Worm (Caenorhabditis elegans) whole organism, L2 larva: ENCODE measurements around the gene F22F4.5.
A peak's percentile ranks its signal among the peaks of the same experiment; 100 is the strongest.

Source experiments
- C34F6.9 ChIP-seq: fragments of 150-350 bp; optimal IDR thresholded peaks from 2 replicates; lab custom pipeline; 2014; ENCODE audit warnings: missing biosample characterization, missing genetic modification characterization
- F13H6.1 ChIP-seq: sonication (generic microtip); optimal IDR thresholded peaks from 2 replicates; lab custom pipeline; 2016; ENCODE audit warnings: missing genetic modification characterization, missing compliant biosample characterization
- R02D3.7 ChIP-seq: fragments of 150-350 bp; optimal IDR thresholded peaks from 2 replicates; lab custom pipeline; 2014; ENCODE audit warnings: missing biosample characterization, missing genetic modification characterization
- Y55F3AM.14 ChIP-seq: fragments of 200-800 bp; sonication (Bioruptor generic); optimal IDR thresholded peaks from 2 replicates; lab custom pipeline; 2018; ENCODE audit warnings: mild to moderate bottlenecking, missing genetic modification characterization, missing compliant biosample characterization
- ZK546.5 ChIP-seq: sonication (generic microtip); optimal IDR thresholded peaks from 2 replicates; lab custom pipeline; 2017; ENCODE audit warnings: missing biosample characterization, missing genetic modification characterization
- alr-1 ChIP-seq: fragments of 150-350 bp; optimal IDR thresholded peaks from 2 replicates; lab custom pipeline; 2014; ENCODE audit warnings: missing biosample characterization, missing genetic modification characterization
- aly-2 ChIP-seq: fragments of 150-350 bp; optimal IDR thresholded peaks from 2 replicates; lab custom pipeline; 2014; ENCODE audit warnings: missing biosample characterization, missing genetic modification characterization
- ama-1 ChIP-seq: fragments of 150-350 bp; optimal IDR thresholded peaks from 2 replicates; lab custom pipeline; 2018; ENCODE audit warnings: inconsistent platforms
- blmp-1 ChIP-seq: sonication (generic microtip); optimal IDR thresholded peaks from 2 replicates; lab custom pipeline; 2017; ENCODE audit warnings: missing genetic modification characterization, mild to moderate bottlenecking, missing compliant biosample characterization, antibody characterized with exemption, moderate library complexity; ENCODE audit not compliant: insufficient read depth
- ceh-16 ChIP-seq: fragments of 150-350 bp; optimal IDR thresholded peaks from 2 replicates; lab custom pipeline; 2014; ENCODE audit warnings: missing biosample characterization, missing genetic modification characterization
- ceh-82 ChIP-seq: fragments of 150-350 bp; optimal IDR thresholded peaks from 2 replicates; lab custom pipeline; 2014; ENCODE audit warnings: missing biosample characterization, missing genetic modification characterization
- crh-2 ChIP-seq: sonication (generic microtip); optimal IDR thresholded peaks from 2 replicates; lab custom pipeline; 2017; ENCODE audit warnings: missing biosample characterization, missing genetic modification characterization
- dmd-4 ChIP-seq: sonication (generic microtip); optimal IDR thresholded peaks from 2 replicates; lab custom pipeline; 2017; ENCODE audit warnings: missing biosample characterization, missing genetic modification characterization
- egl-27 ChIP-seq: sonication (generic microtip); optimal IDR thresholded peaks from 3 replicates; lab custom pipeline; 2017; ENCODE audit warnings: missing biosample characterization, missing genetic modification reagents, missing genetic modification characterization
- elt-1 ChIP-seq: fragments of 150-350 bp; optimal IDR thresholded peaks from 2 replicates; lab custom pipeline; 2014; ENCODE audit warnings: missing biosample characterization, missing genetic modification characterization
- elt-3 ChIP-seq: sonication (generic microtip); optimal IDR thresholded peaks from 2 replicates; lab custom pipeline; 2017; ENCODE audit warnings: missing biosample characterization, missing genetic modification characterization
- fos-1 ChIP-seq: fragments of 150-350 bp; optimal IDR thresholded peaks from 2 replicates; lab custom pipeline; 2014; ENCODE audit warnings: missing biosample characterization, missing genetic modification characterization
- gmeb-1 ChIP-seq: fragments of 150-350 bp; optimal IDR thresholded peaks from 2 replicates; lab custom pipeline; 2014; ENCODE audit warnings: missing biosample characterization, missing genetic modification characterization
- lin-11 ChIP-seq: fragments of 150-350 bp; sonication (generic microtip); optimal IDR thresholded peaks from 2 replicates; lab custom pipeline; 2014; ENCODE audit warnings: missing biosample characterization, missing genetic modification characterization, inconsistent platforms, mixed read lengths
- lin-13 ChIP-seq: fragments of 150-350 bp; optimal IDR thresholded peaks from 2 replicates; lab custom pipeline; 2014; ENCODE audit warnings: missing biosample characterization, missing genetic modification reagents, missing genetic modification characterization
- lin-39 ChIP-seq: fragments of 150-350 bp; optimal IDR thresholded peaks from 2 replicates; lab custom pipeline; 2014; ENCODE audit warnings: missing biosample characterization, missing genetic modification reagents, missing genetic modification characterization
- lsy-2 ChIP-seq, 2 experiments: fragments of 150-350 bp in 1 of 2; sonication (generic microtip) in 1 of 2; optimal IDR thresholded peaks; 2 replicates each; lab custom pipeline; 2014 to 2017; ENCODE audit warnings: missing biosample characterization in 2 of 2, missing genetic modification characterization in 2 of 2
- mab-5 ChIP-seq: fragments of 150-350 bp; optimal IDR thresholded peaks from 2 replicates; lab custom pipeline; 2014; ENCODE audit warnings: missing biosample characterization, missing genetic modification characterization
- mbf-1 ChIP-seq: sonication (generic microtip); optimal IDR thresholded peaks from 2 replicates; lab custom pipeline; 2017; ENCODE audit warnings: missing biosample characterization, missing genetic modification characterization
- mdl-1 ChIP-seq, 2 experiments: fragments of 150-350 bp in 1 of 2; sonication (generic microtip) in 1 of 2; optimal IDR thresholded peaks; 2 replicates each; lab custom pipeline; 2017; ENCODE audit warnings: missing biosample characterization in 2 of 2, missing genetic modification characterization in 2 of 2
- nhr-10 ChIP-seq: sonication (generic microtip); optimal IDR thresholded peaks from 2 replicates; lab custom pipeline; 2017; ENCODE audit warnings: missing biosample characterization, missing genetic modification characterization
- nhr-11 ChIP-seq: fragments of 150-350 bp; optimal IDR thresholded peaks from 2 replicates; lab custom pipeline; 2014; ENCODE audit warnings: missing biosample characterization, missing genetic modification characterization
- nhr-12 ChIP-seq: fragments of 150-350 bp; optimal IDR thresholded peaks from 2 replicates; lab custom pipeline; 2014; ENCODE audit warnings: missing biosample characterization, missing genetic modification characterization
- nhr-129 ChIP-seq: fragments of 150-350 bp; optimal IDR thresholded peaks from 2 replicates; lab custom pipeline; 2014; ENCODE audit warnings: missing biosample characterization, missing genetic modification characterization
- nhr-21 ChIP-seq: fragments of 150-350 bp; optimal IDR thresholded peaks from 2 replicates; lab custom pipeline; 2014; ENCODE audit warnings: missing biosample characterization, missing genetic modification characterization
- nhr-23 ChIP-seq: fragments of 150-350 bp; optimal IDR thresholded peaks from 2 replicates; lab custom pipeline; 2014; ENCODE audit warnings: missing biosample characterization, missing genetic modification reagents, missing genetic modification characterization
- nhr-237 ChIP-seq: fragments of 150-350 bp; optimal IDR thresholded peaks from 2 replicates; lab custom pipeline; 2014; ENCODE audit warnings: missing biosample characterization, missing genetic modification characterization
- nhr-25 ChIP-seq: fragments of 150-350 bp; sonication (generic microtip); optimal IDR thresholded peaks from 3 replicates; lab custom pipeline; 2014; ENCODE audit warnings: missing biosample characterization, missing genetic modification characterization
- nhr-6 ChIP-seq: fragments of 150-350 bp; optimal IDR thresholded peaks from 2 replicates; lab custom pipeline; 2014; ENCODE audit warnings: missing biosample characterization, missing genetic modification characterization
- nhr-77 ChIP-seq: fragments of 150-350 bp; optimal IDR thresholded peaks from 2 replicates; lab custom pipeline; 2014; ENCODE audit warnings: missing biosample characterization, missing genetic modification characterization
- peb-1 ChIP-seq: fragments of 150-350 bp; optimal IDR thresholded peaks from 2 replicates; lab custom pipeline; 2014; ENCODE audit warnings: missing biosample characterization, missing genetic modification characterization
- sem-4 ChIP-seq: fragments of 150-350 bp; optimal IDR thresholded peaks from 2 replicates; lab custom pipeline; 2014; ENCODE audit warnings: missing biosample characterization, missing genetic modification reagents, missing genetic modification characterization
- skn-1 ChIP-seq: sonication (generic microtip); optimal IDR thresholded peaks from 2 replicates; lab custom pipeline; 2017; ENCODE audit warnings: missing biosample characterization, missing genetic modification characterization
- sma-3 ChIP-seq: sonication (generic microtip); optimal IDR thresholded peaks from 2 replicates; lab custom pipeline; 2016; ENCODE audit warnings: missing genetic modification reagents, missing genetic modification characterization, missing compliant biosample characterization
- sma-9 ChIP-seq, 2 experiments: fragments of 150-350 bp in 1 of 2; sonication (generic microtip) in 1 of 2; optimal IDR thresholded peaks; 2 replicates each; lab custom pipeline; 2014 to 2016; ENCODE audit warnings: missing genetic modification characterization in 2 of 2, mild to moderate bottlenecking in 1 of 2, missing biosample characterization in 1 of 2, missing compliant biosample characterization in 1 of 2, missing genetic modification reagents in 1 of 2, moderate library complexity in 1 of 2
- snpc-4 ChIP-seq: fragments of 150-350 bp; optimal IDR thresholded peaks from 2 replicates; lab custom pipeline; 2014; ENCODE audit warnings: missing biosample characterization, missing genetic modification characterization
- unc-39 ChIP-seq: fragments of 150-350 bp; optimal IDR thresholded peaks from 2 replicates; lab custom pipeline; 2014; ENCODE audit warnings: missing biosample characterization, missing genetic modification characterization
- unc-55 ChIP-seq: fragments of 150-350 bp; sonication (generic microtip); optimal IDR thresholded peaks from 3 replicates; lab custom pipeline; 2014; ENCODE audit warnings: missing biosample characterization, missing genetic modification reagents, missing genetic modification characterization
- unc-62 ChIP-seq: fragments of 150-350 bp; optimal IDR thresholded peaks from 2 replicates; lab custom pipeline; 2014; ENCODE audit warnings: missing biosample characterization, missing genetic modification reagents, missing genetic modification characterization
- zag-1 ChIP-seq: fragments of 150-350 bp; optimal IDR thresholded peaks from 2 replicates; lab custom pipeline; 2014; ENCODE audit warnings: missing biosample characterization, missing genetic modification characterization
- ztf-1 ChIP-seq: fragments of 200-800 bp; sonication (Bioruptor generic); conservative IDR thresholded peaks from 2 replicates; pipeline ENCODE4 v1.3.6; 2022; ENCODE audit warnings: missing genetic modification characterization, missing compliant biosample characterization
- ztf-11 ChIP-seq: sonication (generic microtip); optimal IDR thresholded peaks from 2 replicates; lab custom pipeline; 2017; ENCODE audit warnings: missing biosample characterization, missing genetic modification characterization
- ztf-4 ChIP-seq: fragments of 150-350 bp; optimal IDR thresholded peaks from 2 replicates; lab custom pipeline; 2014; ENCODE audit warnings: missing biosample characterization, missing genetic modification characterization

Gene F22F4.5

ce11 chrX:5984581-5985039 lies 8.1 kb downstream of the F22F4.5 start, which contains the start of gene klp-13:
Gene klp-13, plus strand, starts transcription at chrX:5984989.
- TF ChIP-seq nhr-77 (tag; lab: Kevin White, UChicago) (no peak), lin-13 (peak; percentile 95), ZK546.5 (peak; percentile 89), ceh-16 (tag; lab: Kevin White, UChicago) (no peak), fos-1 (peak; percentile 80), nhr-10 (tag; lab: Kevin White, UChicago) (no peak), gmeb-1 (tag; lab: Kevin White, UChicago) (peak; percentile 88), crh-2 (tag; lab: Kevin White, UChicago) (peak; percentile 91), mab-5 (tag; lab: Kevin White, UChicago) (peak; percentile 38), nhr-23 (tag; lab: Kevin White, UChicago) (no peak), egl-27 (peak; percentile 76), blmp-1 (tag; lab: Kevin White, UChicago) (peak; percentile 30), snpc-4 (tag; lab: Kevin White, UChicago) (peak; percentile 49), ceh-82 (tag; lab: Kevin White, UChicago) (no peak), nhr-21 (tag; lab: Kevin White, UChicago) (peak; percentile 74), aly-2 (no peak), unc-62 (GFP tag; lab: Kevin White, UChicago) (no peak), sma-9 (GFP tag; optimal IDR thresholded peaks at IDR 0.05; lab: Kevin White, UChicago) (peak; percentile 90), sma-9 (tag; optimal IDR thresholded peaks at IDR 0.05; lab: Kevin White, UChicago) (no peak), sem-4 (tag; lab: Kevin White, UChicago) (peak; percentile 77), F13H6.1 (tag; lab: Kevin White, UChicago) (peak; percentile 89), mdl-1 (tag; optimal IDR thresholded peaks at IDR 0.05; lab: Kevin White, UChicago) (peak; percentile 55 to 84), alr-1 (no peak), skn-1 (tag; lab: Kevin White, UChicago) (no peak), nhr-6 (tag; lab: Kevin White, UChicago) (peak; percentile 54), ama-1 (no peak), nhr-11 (no peak), nhr-25 (no peak), lin-39 (tag; lab: Kevin White, UChicago) (no peak), R02D3.7 (tag; lab: Kevin White, UChicago) (no peak), lin-11 (tag; lab: Kevin White, UChicago) (peak; percentile 89), peb-1 (no peak), unc-39 (tag; lab: Kevin White, UChicago) (no peak), Y55F3AM.14 (GFP tag; lab: Kevin White, UChicago) (peak; percentile 66), dmd-4 (tag; lab: Kevin White, UChicago) (no peak), nhr-129 (tag; lab: Kevin White, UChicago) (peak; percentile 92), ztf-1 (no peak), elt-1 (no peak), unc-55 (GFP tag; lab: Kevin White, UChicago) (peak; percentile 96), nhr-12 (tag; lab: Kevin White, UChicago) (no peak), C34F6.9 (peak; percentile 91), ztf-4 (tag; lab: Kevin White, UChicago) (peak; percentile 76), sma-3 (GFP tag; lab: Kevin White, UChicago) (peak; percentile 64), nhr-237 (no peak), elt-3 (tag; lab: Kevin White, UChicago) (no peak), zag-1 (tag; lab: Kevin White, UChicago) (peak; percentile 75), ztf-11 (tag; lab: Kevin White, UChicago) (no peak), lsy-2 (tag; optimal IDR thresholded peaks at IDR 0.05; lab: Kevin White, UChicago) (peak; percentile 45 to 89), mbf-1 (tag; lab: Kevin White, UChicago) (no peak)
